Worm (Caenorhabditis elegans) whole organism, late embryonic: ENCODE measurements around the gene F44B9.8.

Source experiments
- ceh-19 ChIP-seq: fragments of 200-800 bp; sonication (Bioruptor generic); optimal IDR thresholded peaks from 2 replicates; lab custom pipeline; 2018; ENCODE audit warnings: mild to moderate bottlenecking, missing genetic modification characterization, missing compliant biosample characterization
- gmeb-2 ChIP-seq: sonication (generic microtip); optimal IDR thresholded peaks from 2 replicates; lab custom pipeline; 2016; ENCODE audit warnings: missing genetic modification characterization, inconsistent platforms, missing compliant biosample characterization
- hlh-6 ChIP-seq: sonication (generic microtip); optimal IDR thresholded peaks from 2 replicates; lab custom pipeline; 2016; ENCODE audit warnings: missing genotype, missing genetic modification characterization, missing compliant biosample characterization
- nfya-1 ChIP-seq: sonication (generic microtip); optimal IDR thresholded peaks from 2 replicates; lab custom pipeline; 2017; ENCODE audit warnings: missing genetic modification characterization, mild to moderate bottlenecking, missing compliant biosample characterization, antibody characterized with exemption, moderate library complexity
- tbx-2 ChIP-seq: sonication (generic microtip); optimal IDR thresholded peaks from 2 replicates; lab custom pipeline; 2016; ENCODE audit warnings: missing genetic modification characterization, missing compliant biosample characterization
- unc-55 ChIP-seq: sonication (generic microtip); optimal IDR thresholded peaks from 2 replicates; lab custom pipeline; 2017; ENCODE audit warnings: missing biosample characterization, missing genetic modification reagents, missing genetic modification characterization

DNA sequence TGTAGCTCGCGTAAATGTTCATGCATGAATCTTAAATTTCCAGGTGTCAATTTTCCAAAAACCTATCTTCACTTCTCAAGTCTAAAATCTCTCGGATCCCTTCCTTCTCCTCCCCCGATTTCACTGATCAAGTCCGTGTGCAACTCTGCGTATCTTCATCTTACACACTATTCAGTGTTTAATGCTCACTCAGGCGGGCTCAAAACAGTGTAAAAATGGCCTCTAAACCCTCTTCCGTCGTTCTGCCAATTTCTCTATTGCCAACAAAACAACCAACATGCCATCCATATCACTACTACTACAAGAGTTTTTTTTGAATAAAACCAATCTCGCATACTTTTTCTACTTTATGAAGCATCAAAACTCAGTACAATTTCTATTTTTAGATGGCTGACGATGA is 7.4 kb downstream of the F44B9.8 start, which contains the start of gene F44B9.2:
- TF ChIP-seq unc-55 (GFP tag; lab: Kevin White, UChicago) = no peak
- TF ChIP-seq tbx-2 (tag; lab: Kevin White, UChicago) = no peak
- no peak for TF ChIP-seq nfya-1 (tag; lab: Kevin White, UChicago)
- TF ChIP-seq gmeb-2 = no peak
- TF ChIP-seq hlh-6 (tag; lab: Kevin White, UChicago) = no peak
- TF ChIP-seq ceh-19 = no peak
